Worm (Caenorhabditis elegans): Measurements from ENCODE around the gene srr-4.

DNA sequence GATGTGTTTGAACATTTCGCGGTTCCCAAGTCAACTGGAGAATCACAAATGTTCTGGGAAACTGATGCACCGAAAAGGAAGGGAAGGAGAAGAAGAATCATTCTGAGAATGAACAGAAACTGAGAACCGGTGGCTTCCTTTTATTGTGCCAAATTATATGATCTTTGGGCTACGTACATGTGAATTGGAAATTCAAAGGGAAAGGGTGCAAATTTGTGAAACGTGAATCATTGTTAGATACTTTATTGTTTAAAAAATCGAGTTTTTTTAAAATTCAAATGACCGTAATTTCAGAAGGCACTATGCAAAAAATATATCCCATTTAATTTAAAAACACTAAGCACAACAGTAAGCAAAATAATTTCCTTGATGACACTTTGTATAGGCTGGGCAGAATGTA, 16.0 kb downstream of the srr-4 start, which contains the start of gene K11D12.6:
- TF ChIP-seq ztf-11 (tag; optimal IDR thresholded peaks at IDR 0.05) = no peak
- no peak for TF ChIP-seq unc-62 (GFP tag; optimal IDR thresholded peaks at IDR 0.05)
